Worm (Caenorhabditis elegans): ENCODE results near the gene cyn-13.
"Not testable (repeated sequence)": the region's sequence is repeated elsewhere in the genome, so short reads cannot be mapped to it uniquely, and the experiment has no call there.

DNA sequence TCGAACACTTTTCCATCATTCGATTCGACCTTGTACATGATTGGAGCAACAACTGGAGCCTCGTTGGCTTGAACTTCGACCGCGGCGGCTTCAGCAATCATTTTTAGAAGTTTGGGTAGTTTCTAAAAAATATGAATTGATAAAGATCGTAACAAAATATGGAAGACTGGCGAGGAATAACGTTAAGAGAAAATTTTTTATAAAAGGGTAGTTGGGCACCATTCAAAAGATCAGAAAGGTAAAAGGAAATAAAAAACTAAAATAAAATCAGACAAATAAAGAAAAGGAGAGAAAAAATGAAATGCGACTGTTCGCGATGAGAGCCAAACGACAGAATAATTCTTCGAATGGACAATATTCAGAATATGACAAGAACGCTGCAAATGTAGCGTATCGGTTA lies 49.3 kb upstream of the cyn-13 start, which contains the start of gene skr-8:
- not testable (repeated sequence) for TF ChIP-seq tbx-37 (GFP tag; conservative IDR thresholded peaks at IDR 0.05); flt-1 (GFP tag; IDR thresholded peaks at IDR 0.05); ama-1 (optimal IDR thresholded peaks at IDR 0.05); pes-1 (GFP tag; IDR thresholded peaks at IDR 0.05); hmbx-1 (tag; optimal IDR thresholded peaks at IDR 0.05); B0310.2 (tag; optimal IDR thresholded peaks at IDR 0.05); sea-1 (GFP tag; conservative IDR thresholded peaks at IDR 0.05); ceh-36 (tag; optimal IDR thresholded peaks at IDR 0.05); tbx-11 (GFP tag; IDR thresholded peaks at IDR 0.05); hnd-1 (tag; optimal IDR thresholded peaks at IDR 0.05); ets-7 (tag; optimal IDR thresholded peaks at IDR 0.05); F13C5.2 (tag; optimal IDR thresholded peaks at IDR 0.05); scrt-1 (GFP tag; IDR thresholded peaks at IDR 0.05); hmg-4 (GFP tag; optimal IDR thresholded peaks at IDR 0.05)

Data from whole organism, early embryonic.